Fruit fly (Drosophila melanogaster): Measurements from ENCODE around the gene ZnT86D.

DNA sequence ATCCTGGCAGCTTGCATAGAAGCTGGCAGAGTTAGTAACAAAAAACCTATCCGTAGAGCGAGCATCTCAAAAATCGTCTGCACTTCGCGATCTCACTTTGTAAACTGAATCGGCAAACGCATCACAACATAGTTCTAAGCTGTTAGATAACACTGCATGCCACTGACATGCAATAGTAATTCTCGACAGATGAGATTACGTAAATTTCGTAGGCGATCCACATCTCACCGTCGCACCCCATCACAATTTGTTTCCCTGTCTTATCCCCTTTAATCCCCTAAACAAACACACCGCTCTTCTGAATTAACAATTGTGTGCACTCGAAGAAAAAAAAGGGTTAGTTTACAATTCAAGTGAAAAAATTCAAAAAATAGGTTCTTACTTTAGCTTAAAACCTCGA, 44.2 kb downstream of the ZnT86D start, which contains the start of gene Ugt35B1:
- TF ChIP-seq CG8478 (optimal IDR thresholded peaks at IDR 0.05), result no peak
- TF ChIP-seq CTCF (optimal IDR thresholded peaks at IDR 0.05), result no peak

Data from S2 (cell line).